Fruit fly (Drosophila melanogaster) whole organism: ENCODE data around the gene Atg101.

Experiments used
- CG8478 ChIP-seq: fragments of >200 bp; optimal IDR thresholded peaks from 2 replicates; lab custom pipeline; 2018; ENCODE audit warnings: inconsistent platforms
- EcR ChIP-seq, 2 experiments: fragments of >200 bp; optimal IDR thresholded peaks; 2 replicates each; lab custom pipeline; 2017; ENCODE audit warnings: missing biosample characterization in 2 of 2, missing genetic modification characterization in 2 of 2, missing genetic modification reagents in 2 of 2
- pan ChIP-seq: fragments of >200 bp; optimal IDR thresholded peaks from 2 replicates; lab custom pipeline; 2017
- psq ChIP-seq: fragments of >200 bp; optimal IDR thresholded peaks from 2 replicates; lab custom pipeline; 2017
- usp ChIP-seq: fragments of >200 bp; optimal IDR thresholded peaks from 2 replicates; lab custom pipeline; 2017; ENCODE audit warnings: missing biosample characterization, missing genetic modification characterization, mixed read lengths

DNA sequence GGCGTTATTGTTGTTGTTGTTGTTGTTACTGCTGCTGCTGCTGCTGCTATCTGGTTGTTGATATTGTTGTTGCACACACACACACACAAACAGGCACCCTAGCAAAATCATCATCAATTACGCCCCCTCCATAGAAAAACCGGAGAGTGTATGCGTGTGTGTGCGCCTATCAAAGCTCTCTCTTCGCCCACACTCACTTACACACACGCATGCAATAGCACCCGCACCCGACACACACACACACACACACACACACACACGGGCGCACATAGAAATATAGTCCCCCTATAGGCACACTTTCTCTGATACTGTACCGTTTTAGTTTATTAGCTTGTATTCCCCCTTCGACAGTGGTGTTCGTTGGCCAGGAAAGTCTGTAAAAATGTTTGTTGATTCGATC is 22.9 kb downstream of the Atg101 start:
- TF ChIP-seq usp, result no peak
- no peak for TF ChIP-seq psq (lab: Kevin White, UChicago)
- no peak for TF ChIP-seq pan
- no peak for TF ChIP-seq EcR (GFP tag; optimal IDR thresholded peaks at IDR 0.05; lab: Kevin White, UChicago)
- no peak for TF ChIP-seq CG8478
